Worm (Caenorhabditis elegans) whole organism, young adult: ENCODE data around the gene Y38E10A.3.
"Not testable (repeated sequence)": the region's sequence is repeated elsewhere in the genome, so short reads cannot be mapped to it uniquely, and the experiment has no call there.

Experiments
- B0019.2 ChIP-seq: fragments of 200-800 bp; sonication (Bioruptor generic); conservative IDR thresholded peaks from 2 replicates; pipeline ENCODE4 v1.3.6; 2022; ENCODE audit warnings: missing genetic modification reagents, missing genetic modification characterization, missing compliant biosample characterization
- B0035.1 ChIP-seq: sonication (generic microtip); optimal IDR thresholded peaks from 2 replicates; lab custom pipeline; 2016; ENCODE audit warnings: missing genetic modification characterization, mild to moderate bottlenecking, missing compliant biosample characterization, missing genotype, missing genetic modification reagents
- B0261.1 ChIP-seq: sonication (generic microtip); optimal IDR thresholded peaks from 2 replicates; lab custom pipeline; 2016; ENCODE audit warnings: mild to moderate bottlenecking, missing genetic modification characterization, moderate library complexity, missing compliant biosample characterization
- F23B12.7 ChIP-seq: sonication (generic microtip); optimal IDR thresholded peaks from 2 replicates; lab custom pipeline; 2017; ENCODE audit warnings: missing genetic modification characterization, mild to moderate bottlenecking, missing compliant biosample characterization, antibody characterized with exemption, moderate library complexity; ENCODE audit not compliant: insufficient read depth
- F49E8.2 ChIP-seq: sonication (generic microtip); optimal IDR thresholded peaks from 3 replicates; lab custom pipeline; 2017; ENCODE audit warnings: missing genetic modification characterization, mild to moderate bottlenecking, missing compliant biosample characterization, antibody characterized with exemption, moderate library complexity; ENCODE audit not compliant: insufficient read depth
- K11D2.4 ChIP-seq: fragments of 200-800 bp; sonication (Bioruptor generic); IDR thresholded peaks from 2 replicates; pipeline ENCODE4 v1.3.6; 2022; ENCODE audit warnings: missing genetic modification reagents, missing genetic modification characterization, missing compliant biosample characterization
- T07F8.4 ChIP-seq: sonication (generic microtip); optimal IDR thresholded peaks from 2 replicates; lab custom pipeline; 2016; ENCODE audit warnings: mild to moderate bottlenecking, missing genetic modification characterization, moderate library complexity, missing compliant biosample characterization
- Y56A3A.18 ChIP-seq: fragments of 200-800 bp; sonication (Bioruptor generic); IDR thresholded peaks from 2 replicates; pipeline ENCODE4 v1.3.6; 2022; ENCODE audit warnings: missing genetic modification reagents, missing genetic modification characterization, missing compliant biosample characterization
- Y79H2A.3 ChIP-seq: fragments of 200-800 bp; sonication (Bioruptor generic); conservative IDR thresholded peaks from 2 replicates; pipeline ENCODE4 v1.3.6; 2022; ENCODE audit warnings: missing genetic modification reagents, missing genetic modification characterization, missing compliant biosample characterization
- ZK185.1 ChIP-seq: sonication (generic microtip); optimal IDR thresholded peaks from 2 replicates; lab custom pipeline; 2016; ENCODE audit warnings: mild to moderate bottlenecking, missing genetic modification characterization, missing compliant biosample characterization; ENCODE audit not compliant: poor library complexity, severe bottlenecking
- ama-1 ChIP-seq, 3 experiments: fragments of 150-350 bp in 1 of 3; sonication (generic microtip) in 2 of 3; optimal IDR thresholded peaks; 2 replicates each; lab custom pipeline; 2014 to 2018; ENCODE audit warnings: missing biosample characterization in 2 of 3, missing genetic modification characterization in 2 of 3, missing genetic modification reagents in 2 of 3
- atf-7 ChIP-seq: sonication (generic microtip); optimal IDR thresholded peaks from 2 replicates; lab custom pipeline; 2017; ENCODE audit warnings: mild to moderate bottlenecking, missing genetic modification characterization, missing compliant biosample characterization
- attf-5 ChIP-seq: fragments of 200-800 bp; sonication (Bioruptor generic); optimal IDR thresholded peaks from 2 replicates; lab custom pipeline; 2018; ENCODE audit warnings: mild to moderate bottlenecking, missing genetic modification characterization, missing compliant biosample characterization
- attf-6 ChIP-seq: fragments of 200-800 bp; sonication (Bioruptor generic); IDR thresholded peaks from 2 replicates; pipeline ENCODE4 v1.3.6; 2022; ENCODE audit warnings: missing genetic modification reagents, missing genetic modification characterization, missing compliant biosample characterization
- ceh-100 ChIP-seq: fragments of 200-800 bp; sonication (Bioruptor generic); IDR thresholded peaks from 2 replicates; pipeline ENCODE4 v1.3.6; 2022; ENCODE audit warnings: missing genetic modification reagents, missing genetic modification characterization, missing compliant biosample characterization
- chd-7 ChIP-seq: sonication (generic microtip); optimal IDR thresholded peaks from 2 replicates; lab custom pipeline; 2016; ENCODE audit warnings: mild to moderate bottlenecking, missing genetic modification characterization, moderate library complexity, missing compliant biosample characterization
- die-1 ChIP-seq: sonication (generic microtip); optimal IDR thresholded peaks from 2 replicates; lab custom pipeline; 2016; ENCODE audit warnings: missing genotype, mild to moderate bottlenecking, missing genetic modification characterization, missing compliant biosample characterization
- egrh-3 ChIP-seq: fragments of 200-800 bp; sonication (Bioruptor generic); IDR thresholded peaks from 2 replicates; pipeline ENCODE4 v1.3.6; 2022; ENCODE audit warnings: missing genetic modification reagents, missing genetic modification characterization, missing compliant biosample characterization
- hlh-12 ChIP-seq: sonication (generic microtip); optimal IDR thresholded peaks from 2 replicates; lab custom pipeline; 2016; ENCODE audit warnings: missing genetic modification characterization, missing compliant biosample characterization
- hmg-1.2 ChIP-seq: fragments of 200-800 bp; sonication (Bioruptor generic); IDR thresholded peaks from 2 replicates; pipeline ENCODE4 v1.3.6; 2022; ENCODE audit warnings: missing genetic modification reagents, missing genetic modification characterization, missing compliant biosample characterization
- hrde-1 ChIP-seq: sonication (generic microtip); optimal IDR thresholded peaks from 2 replicates; lab custom pipeline; 2016; ENCODE audit warnings: missing genetic modification characterization, mild to moderate bottlenecking, missing compliant biosample characterization, moderate library complexity, missing genotype, missing genetic modification reagents, borderline replicate concordance
- let-526 ChIP-seq: fragments of 200-800 bp; sonication (Bioruptor generic); IDR thresholded peaks from 2 replicates; pipeline ENCODE4 v1.3.6; 2022; ENCODE audit warnings: missing genetic modification reagents, missing genetic modification characterization, missing compliant biosample characterization
- lin-26 ChIP-seq: fragments of 200-800 bp; sonication (Bioruptor generic); IDR thresholded peaks from 2 replicates; pipeline ENCODE4 v1.3.6; 2022; ENCODE audit warnings: missing genetic modification reagents, missing genetic modification characterization, missing compliant biosample characterization
- lin-54 ChIP-seq: fragments of 200-800 bp; sonication (Bioruptor generic); optimal IDR thresholded peaks from 2 replicates; lab custom pipeline; 2018; ENCODE audit warnings: mild to moderate bottlenecking, missing genetic modification characterization, missing compliant biosample characterization
- madf-10 ChIP-seq: sonication (generic microtip); optimal IDR thresholded peaks from 2 replicates; lab custom pipeline; 2016; ENCODE audit warnings: mild to moderate bottlenecking, missing genetic modification characterization, missing compliant biosample characterization
- mel-28 ChIP-seq: sonication (generic microtip); optimal IDR thresholded peaks from 2 replicates; lab custom pipeline; 2016; ENCODE audit warnings: borderline replicate concordance, mild to moderate bottlenecking, missing genetic modification characterization, missing compliant biosample characterization
- mes-4 ChIP-seq: sonication (generic microtip); optimal IDR thresholded peaks from 2 replicates; lab custom pipeline; 2016; ENCODE audit warnings: missing genotype, missing genetic modification characterization, missing compliant biosample characterization
- nhr-179 ChIP-seq: sonication (generic microtip); optimal IDR thresholded peaks from 2 replicates; lab custom pipeline; 2016; ENCODE audit warnings: mild to moderate bottlenecking, missing genetic modification characterization, missing compliant biosample characterization
- nhr-80 ChIP-seq: sonication (generic microtip); optimal IDR thresholded peaks from 2 replicates; lab custom pipeline; 2016; ENCODE audit warnings: missing genetic modification characterization, missing compliant biosample characterization
- pbrm-1 ChIP-seq: fragments of 200-800 bp; sonication (Bioruptor generic); IDR thresholded peaks from 2 replicates; pipeline ENCODE4 v1.3.6; 2022; ENCODE audit warnings: missing genetic modification reagents, missing genetic modification characterization, missing compliant biosample characterization
- rpc-1 ChIP-seq, 2 experiments: fragments of 150-350 bp in 1 of 2; sonication (generic microtip) in 1 of 2; optimal IDR thresholded peaks; 2 replicates each; lab custom pipeline; 2014 to 2018; ENCODE audit warnings: missing biosample characterization in 1 of 2, missing genetic modification characterization in 1 of 2, missing genetic modification reagents in 1 of 2, missing genotype in 1 of 2
- snpc-1.1 ChIP-seq: sonication (generic microtip); optimal IDR thresholded peaks from 2 replicates; lab custom pipeline; 2017; ENCODE audit warnings: missing genetic modification characterization, mild to moderate bottlenecking, missing compliant biosample characterization, antibody characterized with exemption, moderate library complexity, missing genotype, missing genetic modification reagents; ENCODE audit not compliant: insufficient read depth
- snpc-4 ChIP-seq, 5 experiments: fragments of 150-350 bp in 1 of 5; sonication (generic microtip) in 4 of 5; optimal IDR thresholded peaks; 2 replicates each; lab custom pipeline; 2014 to 2018; ENCODE audit warnings: missing genetic modification characterization in 5 of 5, missing biosample characterization in 3 of 5, antibody characterized with exemption in 2 of 5, mild to moderate bottlenecking in 2 of 5, missing compliant biosample characterization in 2 of 5, missing genotype in 2 of 5, moderate library complexity in 2 of 5, missing genetic modification reagents in 1 of 5
- zfh-2 ChIP-seq: fragments of 200-800 bp; sonication (Bioruptor generic); conservative IDR thresholded peaks from 2 replicates; pipeline ENCODE4 v1.3.6; 2022; ENCODE audit warnings: missing genetic modification reagents, missing genetic modification characterization, missing compliant biosample characterization
- zim-3 ChIP-seq: sonication (generic microtip); optimal IDR thresholded peaks from 2 replicates; lab custom pipeline; 2017; ENCODE audit warnings: mild to moderate bottlenecking, missing genetic modification characterization, moderate library complexity, missing compliant biosample characterization
- ztf-18 ChIP-seq: sonication (generic microtip); optimal IDR thresholded peaks from 2 replicates; lab custom pipeline; 2016; ENCODE audit warnings: missing genotype, mild to moderate bottlenecking, missing genetic modification characterization, missing compliant biosample characterization
- ztf-26 ChIP-seq: sonication (generic microtip); optimal IDR thresholded peaks from 2 replicates; lab custom pipeline; 2017; ENCODE audit warnings: missing genetic modification characterization, missing compliant biosample characterization

Y38E10A.3 gene

DNA sequence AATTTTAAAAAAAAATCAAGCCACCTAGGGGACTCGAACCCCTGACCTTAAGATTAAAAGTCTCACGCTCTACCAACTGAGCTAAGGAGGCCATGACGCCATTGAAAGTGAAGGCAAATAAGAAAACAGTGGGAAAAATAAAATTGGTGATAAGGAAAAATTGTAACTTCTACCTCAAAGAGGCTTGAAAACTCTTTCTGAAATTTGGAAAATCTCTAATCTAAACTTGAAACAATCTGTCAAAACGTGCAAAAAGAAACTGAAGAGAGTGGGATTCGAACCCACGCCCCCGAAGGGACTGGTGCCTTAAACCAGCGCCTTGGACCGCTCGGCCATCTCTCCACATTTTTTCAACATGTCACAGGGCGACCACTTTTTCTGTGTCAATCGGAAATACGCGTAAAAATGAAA, 32.9 kb downstream of the Y38E10A.3 start (continued):
- 0 out of 2 replicates have a peak, but pooled peaks have one; percentile 26 for TF ChIP-seq B0019.2
- TF ChIP-seq atf-7 (tag; lab: Kevin White, UChicago), result peak; percentile 66
- peak; percentile 65 for TF ChIP-seq ztf-18 (tag; lab: Kevin White, UChicago)
- peak; percentile 69 for TF ChIP-seq T07F8.4 (tag; lab: Kevin White, UChicago)
- TF ChIP-seq F23B12.7, result peak; percentile 76
- TF ChIP-seq egrh-3, result peak; percentile 58
- peak; percentile 48 for TF ChIP-seq attf-5 (GFP tag; lab: Kevin White, UChicago)
- peak; percentile 39 for TF ChIP-seq madf-10
- peak; percentile 3 for TF ChIP-seq mel-28 (tag; lab: Kevin White, UChicago)
- peak; percentile 84 for TF ChIP-seq die-1 (tag; lab: Kevin White, UChicago)
- TF ChIP-seq ama-1 (optimal IDR thresholded peaks at IDR 0.05; lab: Kevin White, UChicago), result not testable (repeated sequence)
- peak; percentile 48 to 59 for TF ChIP-seq ama-1 (GFP tag; optimal IDR thresholded peaks at IDR 0.05; lab: Kevin White, UChicago)
- peak; percentile 94 for TF ChIP-seq B0261.1 (tag; lab: Kevin White, UChicago)
- peak; percentile 49; the same call in 1 of the 2 replicates for TF ChIP-seq pbrm-1 (GFP tag; lab: Robert Waterston, UW)
- TF ChIP-seq lin-26, result peak; percentile 90
- TF ChIP-seq lin-54, result peak; percentile 41
- TF ChIP-seq hmg-1.2 (GFP tag; lab: Robert Waterston, UW), result peak; percentile 62; the same call in 1 of the 2 replicates
- TF ChIP-seq B0035.1 (tag; lab: Kevin White, UChicago), result peak; percentile 51
- peak; percentile 75 for TF ChIP-seq snpc-4 (GFP tag; optimal IDR thresholded peaks at IDR 0.05; lab: Kevin White, UChicago)
- TF ChIP-seq snpc-4 (tag; optimal IDR thresholded peaks at IDR 0.05; lab: Kevin White, UChicago), result peak in 3 of 4 experiments; percentile 44 to 72 (median 70)
- TF ChIP-seq attf-6, result 0 out of 2 replicates have a peak, but pooled peaks have one; percentile 54
- 0 out of 2 replicates have a peak, but pooled peaks have one; percentile 59 for TF ChIP-seq let-526
- TF ChIP-seq Y56A3A.18, result 0 out of 2 replicates have a peak, but pooled peaks have one; percentile 81
- peak; percentile 71 for TF ChIP-seq hlh-12
- TF ChIP-seq snpc-1.1 (tag; lab: Kevin White, UChicago), result peak; percentile 76
- peak; percentile 56; the same call in 1 of the 2 replicates for TF ChIP-seq ceh-100 (GFP tag; lab: Robert Waterston, UW)
- peak; percentile 77 for TF ChIP-seq ZK185.1 (tag; lab: Kevin White, UChicago)
- TF ChIP-seq nhr-80 (tag; lab: Kevin White, UChicago), result peak; percentile 52
- peak; percentile 64 for TF ChIP-seq hrde-1 (tag; lab: Kevin White, UChicago)
- peak; percentile 77 for TF ChIP-seq chd-7 (tag; lab: Kevin White, UChicago)
- 0 out of 2 replicates have a peak, but pooled peaks have one; percentile 11 for TF ChIP-seq K11D2.4 (GFP tag; lab: Robert Waterston, UW)
- peak; percentile 73 for TF ChIP-seq zim-3 (tag; lab: Kevin White, UChicago)
- peak; percentile 55 for TF ChIP-seq mes-4 (tag; lab: Kevin White, UChicago)
- peak; percentile 40 for TF ChIP-seq ztf-26 (tag; lab: Kevin White, UChicago)
- peak; percentile 51 for TF ChIP-seq nhr-179 (tag; lab: Kevin White, UChicago)
- 0 out of 2 replicates have a peak, but pooled peaks have one; percentile 53 for TF ChIP-seq Y79H2A.3
- TF ChIP-seq zfh-2 (GFP tag; lab: Robert Waterston, UW), result 0 out of 2 replicates have a peak, but pooled peaks have one; percentile 9
- peak; percentile 61 for TF ChIP-seq F49E8.2 (tag; lab: Kevin White, UChicago)
- peak; percentile 85 for TF ChIP-seq rpc-1 (optimal IDR thresholded peaks at IDR 0.05; lab: Kevin White, UChicago)
- TF ChIP-seq rpc-1 (tag; optimal IDR thresholded peaks at IDR 0.05; lab: Kevin White, UChicago), result peak; percentile 96
- TF ChIP-seq, all 124 proteins: peak for 67; not testable (repeated sequence) for 57
